Worm (Caenorhabditis elegans) whole organism, late embryonic: ENCODE measurements around the gene ugt-66.

Experiments
- C38D4.7 ChIP-seq: fragments of 200-800 bp; sonication (Bioruptor generic); optimal IDR thresholded peaks from 2 replicates; lab custom pipeline; 2018; ENCODE audit warnings: mild to moderate bottlenecking, missing genetic modification characterization, moderate library complexity, missing compliant biosample characterization
- ama-1 ChIP-seq: fragments of 150-350 bp; optimal IDR thresholded peaks from 2 replicates; lab custom pipeline; 2014
- ceh-2 ChIP-seq: sonication (generic microtip); optimal IDR thresholded peaks from 2 replicates; lab custom pipeline; 2016; ENCODE audit warnings: missing genotype, missing genetic modification characterization, missing compliant biosample characterization
- ceh-30 ChIP-seq: fragments of 150-350 bp; optimal IDR thresholded peaks from 2 replicates; lab custom pipeline; 2014; ENCODE audit warnings: missing biosample characterization, missing genetic modification characterization
- ceh-34 ChIP-seq: sonication (generic microtip); optimal IDR thresholded peaks from 2 replicates; lab custom pipeline; 2016; ENCODE audit warnings: mild to moderate bottlenecking, missing genetic modification characterization, missing compliant biosample characterization
- nfya-1 ChIP-seq: sonication (generic microtip); optimal IDR thresholded peaks from 2 replicates; lab custom pipeline; 2017; ENCODE audit warnings: missing genetic modification characterization, mild to moderate bottlenecking, missing compliant biosample characterization, antibody characterized with exemption, moderate library complexity
- nhr-11 ChIP-seq: fragments of 150-350 bp; optimal IDR thresholded peaks from 2 replicates; lab custom pipeline; 2014; ENCODE audit warnings: missing biosample characterization, missing genetic modification characterization
- nhr-232 ChIP-seq: sonication (generic microtip); optimal IDR thresholded peaks from 2 replicates; lab custom pipeline; 2016; ENCODE audit warnings: missing genetic modification characterization, missing compliant biosample characterization
- pag-3 ChIP-seq: sonication (generic microtip); optimal IDR thresholded peaks from 2 replicates; lab custom pipeline; 2016; ENCODE audit warnings: missing compliant biosample characterization, missing genetic modification characterization, borderline replicate concordance
- pha-4 ChIP-seq: fragments of 150-350 bp; optimal IDR thresholded peaks from 2 replicates; lab custom pipeline; 2018; ENCODE audit warnings: missing biosample characterization, missing genetic modification reagents, missing genetic modification characterization
- pqm-1 ChIP-seq: sonication (generic microtip); optimal IDR thresholded peaks from 2 replicates; lab custom pipeline; 2016; ENCODE audit warnings: missing genetic modification characterization, missing compliant biosample characterization
- ttx-3 ChIP-seq: sonication (generic microtip); optimal IDR thresholded peaks from 2 replicates; lab custom pipeline; 2016; ENCODE audit warnings: missing genetic modification reagents, missing genetic modification characterization, missing compliant biosample characterization
- unc-86 ChIP-seq: sonication (generic microtip); optimal IDR thresholded peaks from 2 replicates; lab custom pipeline; 2016; ENCODE audit warnings: missing genetic modification characterization, missing compliant biosample characterization

DNA sequence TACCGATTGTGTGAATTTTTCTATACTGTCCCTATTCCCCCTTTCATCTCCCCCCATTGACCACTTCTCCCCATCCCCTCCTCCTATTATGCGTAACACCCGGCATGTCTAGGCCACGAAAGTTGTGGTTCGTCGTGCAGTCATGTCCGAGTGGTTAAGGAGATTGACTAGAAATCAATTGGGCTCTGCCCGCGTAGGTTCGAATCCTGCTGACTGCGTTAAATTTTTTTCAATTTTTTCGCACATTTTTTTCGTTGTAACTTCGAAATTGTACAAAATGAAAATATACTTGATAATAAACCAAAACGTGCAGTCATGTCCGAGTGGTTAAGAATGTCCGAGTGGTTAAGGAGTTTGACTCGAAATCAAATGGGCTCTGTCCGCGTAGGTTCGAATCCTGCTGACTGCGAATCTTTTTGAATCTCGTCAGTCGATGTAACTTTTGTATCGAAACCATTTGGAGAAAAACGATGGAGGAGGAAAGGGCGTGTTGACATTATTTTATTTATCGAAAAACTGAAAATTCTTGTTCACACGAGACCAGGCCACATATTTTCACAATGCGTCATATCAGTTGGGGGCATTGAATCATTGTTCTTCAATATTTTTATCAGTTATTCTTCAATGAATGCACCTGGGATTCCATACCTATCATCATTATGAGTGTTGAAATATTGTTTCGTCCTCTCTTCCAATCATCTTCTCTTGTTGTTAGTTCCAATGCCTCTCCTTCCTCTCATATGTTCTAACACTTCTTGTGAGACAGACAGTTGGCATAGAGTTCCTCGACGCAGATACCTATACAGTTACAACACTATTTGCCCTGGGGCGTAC, 35.5 kb downstream of the ugt-66 start, which contains the start of gene nfm-1:
- no peak for TF ChIP-seq pqm-1 (tag; lab: Kevin White, UChicago)
- no peak for TF ChIP-seq ceh-30 (tag; lab: Kevin White, UChicago)
- TF ChIP-seq nhr-11: no peak
- no peak for TF ChIP-seq ama-1 (lab: Kevin White, UChicago)
- peak; percentile 79 for TF ChIP-seq ttx-3 (tag; lab: Kevin White, UChicago)
- peak; percentile 63 for TF ChIP-seq nfya-1 (tag; lab: Kevin White, UChicago)
- TF ChIP-seq pha-4: no peak
- TF ChIP-seq unc-86 (tag; lab: Kevin White, UChicago): peak; percentile 68
- no peak for TF ChIP-seq pag-3
- TF ChIP-seq ceh-2 (tag; lab: Kevin White, UChicago): peak; percentile 25
- peak; percentile 19 for TF ChIP-seq ceh-34 (tag; lab: Kevin White, UChicago)
- TF ChIP-seq nhr-232 (tag; lab: Kevin White, UChicago): peak; percentile 57
- peak; percentile 82 for TF ChIP-seq C38D4.7
